Fruit fly (Drosophila melanogaster): ENCODE measurements around the gene CG33643.

The CG33643 gene

dm6 chr2L:13514262-13514937 is 16.5 kb upstream of the CG33643 start:
- TF ChIP-seq CG32264 (GFP tag; optimal IDR thresholded peaks at IDR 0.05) (peak; percentile 56), woc (GFP tag; optimal IDR thresholded peaks at IDR 0.05) (peak; percentile 29), Mio (GFP tag; optimal IDR thresholded peaks at IDR 0.05) (peak; percentile 59), sage (GFP tag; optimal IDR thresholded peaks at IDR 0.05) (peak; percentile 32), Dfd (GFP tag; optimal IDR thresholded peaks at IDR 0.05) (no peak), Sp1 (GFP tag; optimal IDR thresholded peaks at IDR 0.05) (peak; percentile 91), sv (GFP tag; optimal IDR thresholded peaks at IDR 0.05) (no peak), Hr78 (GFP tag; optimal IDR thresholded peaks at IDR 0.05) (no peak), dmrt93B (GFP tag; optimal IDR thresholded peaks at IDR 0.05) (peak; percentile 88), lola (GFP tag; optimal IDR thresholded peaks at IDR 0.05) (no peak), Rel (GFP tag; optimal IDR thresholded peaks at IDR 0.05) (peak; percentile 11), Rel (tag; optimal IDR thresholded peaks at IDR 0.05) (peak; percentile 61), dsf (GFP tag; optimal IDR thresholded peaks at IDR 0.05; ENCODE audit: borderline replicate concordance) (peak; percentile 19), CG9705 (GFP tag; optimal IDR thresholded peaks at IDR 0.05) (peak; percentile 48), foxo (GFP tag; optimal IDR thresholded peaks at IDR 0.05) (peak in 1 of 2 experiments; percentile 96), Hnf4 (GFP tag; optimal IDR thresholded peaks at IDR 0.05) (peak; percentile 83), Jra (GFP tag; optimal IDR thresholded peaks at IDR 0.05) (peak; percentile 68), Myc (optimal IDR thresholded peaks at IDR 0.05) (no peak), pan (optimal IDR thresholded peaks at IDR 0.05) (no peak), Abd-B (GFP tag; optimal IDR thresholded peaks at IDR 0.05) (no peak), dl (GFP tag; optimal IDR thresholded peaks at IDR 0.05; ENCODE audit: insufficient read depth in 1 of 2, partially characterized antibody in 2 of 2) (peak in 1 of 2 experiments; percentile 55), brk (GFP tag; optimal IDR thresholded peaks at IDR 0.05) (peak; percentile 91), Hr83 (GFP tag; optimal IDR thresholded peaks at IDR 0.05; ENCODE audit: poor library complexity, severe bottlenecking) (no peak), Vsx2 (GFP tag; optimal IDR thresholded peaks at IDR 0.05; ENCODE audit: partially characterized antibody) (no peak), br (GFP tag; optimal IDR thresholded peaks at IDR 0.05) (peak; percentile 91), GATAd (GFP tag; optimal IDR thresholded peaks at IDR 0.05) (peak; percentile 31), N (GFP tag; optimal IDR thresholded peaks at IDR 0.05) (no peak), CrebA (GFP tag; optimal IDR thresholded peaks at IDR 0.05; ENCODE audit: borderline replicate concordance) (peak; percentile 64), HLH106 (tag; optimal IDR thresholded peaks at IDR 0.05) (peak; percentile 87), usp (GFP tag; optimal IDR thresholded peaks at IDR 0.05) (no peak), Dif (GFP tag; optimal IDR thresholded peaks at IDR 0.05; ENCODE audit: partially characterized antibody) (peak; percentile 42), psq (GFP tag; optimal IDR thresholded peaks at IDR 0.05) (peak; percentile 91), fru (GFP tag; optimal IDR thresholded peaks at IDR 0.05) (peak; percentile 91), h (GFP tag; optimal IDR thresholded peaks at IDR 0.05) (peak; percentile 88), OdsH (GFP tag; optimal IDR thresholded peaks at IDR 0.05) (peak; percentile 94), rgr (GFP tag; optimal IDR thresholded peaks at IDR 0.05) (peak; percentile 94), tai (GFP tag; optimal IDR thresholded peaks at IDR 0.05) (peak; percentile 83), jim (GFP tag; optimal IDR thresholded peaks at IDR 0.05) (no peak), ey (GFP tag; optimal IDR thresholded peaks at IDR 0.05) (peak; percentile 94)

DNA sequence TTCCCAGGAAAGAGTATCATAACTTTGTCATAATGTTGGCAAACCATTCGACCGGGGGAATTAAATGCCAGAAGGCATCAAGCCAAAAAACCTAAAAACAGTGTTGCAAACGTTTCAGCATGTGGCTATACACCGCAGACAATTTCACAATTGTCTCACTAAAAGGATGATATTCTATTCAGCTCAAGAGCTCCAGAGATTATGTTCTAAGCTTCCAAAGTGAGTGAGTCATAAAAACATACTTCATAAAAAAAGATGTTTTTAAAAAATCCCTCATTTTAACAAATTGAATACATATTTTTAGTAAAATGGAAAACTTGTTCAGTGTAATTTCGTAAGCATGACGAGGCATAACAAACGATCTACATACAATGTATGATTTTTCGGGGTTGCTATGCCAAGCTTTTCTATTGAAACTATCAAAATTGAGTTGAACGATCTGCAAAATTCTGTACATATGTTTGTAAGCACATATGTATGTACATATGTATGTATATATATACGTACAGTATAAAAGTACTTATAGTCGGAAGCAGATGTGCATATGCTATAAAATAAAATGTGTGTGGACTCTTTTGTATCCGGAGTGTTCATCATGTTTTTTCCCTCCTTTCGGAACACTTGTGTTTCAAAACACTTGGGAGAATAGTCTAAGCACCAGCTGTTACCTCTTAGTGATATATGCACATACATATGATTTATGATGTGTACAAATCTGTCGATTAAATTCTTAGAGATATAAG is 15.8 kb upstream of the CG33643 start:
- TF ChIP-seq sage (GFP tag; optimal IDR thresholded peaks at IDR 0.05) = no peak
- no peak for TF ChIP-seq lola (GFP tag; optimal IDR thresholded peaks at IDR 0.05)
- TF ChIP-seq woc (GFP tag; optimal IDR thresholded peaks at IDR 0.05) = peak; percentile 29
- TF ChIP-seq fru (GFP tag; optimal IDR thresholded peaks at IDR 0.05) = no peak
- TF ChIP-seq br (GFP tag; optimal IDR thresholded peaks at IDR 0.05) = no peak
- no peak for TF ChIP-seq HLH106 (tag; optimal IDR thresholded peaks at IDR 0.05)
- TF ChIP-seq N (GFP tag; optimal IDR thresholded peaks at IDR 0.05) = no peak
- TF ChIP-seq Dfd (GFP tag; optimal IDR thresholded peaks at IDR 0.05) = peak; percentile 2
- TF ChIP-seq Rel (GFP tag; optimal IDR thresholded peaks at IDR 0.05) = no peak
- no peak for TF ChIP-seq Rel (tag; optimal IDR thresholded peaks at IDR 0.05)
- TF ChIP-seq dl (GFP tag; optimal IDR thresholded peaks at IDR 0.05; ENCODE audit: insufficient read depth in 1 of 2, partially characterized antibody in 2 of 2) = no peak
- no peak for TF ChIP-seq GATAd (GFP tag; optimal IDR thresholded peaks at IDR 0.05)
- TF ChIP-seq sv (GFP tag; optimal IDR thresholded peaks at IDR 0.05) = peak; percentile 75
- TF ChIP-seq Vsx2 (GFP tag; optimal IDR thresholded peaks at IDR 0.05; ENCODE audit: partially characterized antibody) = no peak
